Fruit fly (Drosophila melanogaster) whole organism, embryonic: Measurements from ENCODE around the gene CG5850.

Experiments
- Abd-B ChIP-seq: fragments of 200-800 bp; sonication (Bioruptor generic); optimal IDR thresholded peaks from 2 replicates; lab custom pipeline; 2018; ENCODE audit warnings: missing biosample characterization, mild to moderate bottlenecking, missing genetic modification characterization, moderate library complexity
- Ada2b ChIP-seq: fragments of 200-800 bp; sonication (Bioruptor generic); IDR thresholded peaks from 2 replicates; pipeline ENCODE4 v1.3.6; 2022; ENCODE audit warnings: missing biosample characterization, missing genetic modification characterization
- BEAF-32 ChIP-seq: fragments of 200-800 bp; sonication (Bioruptor generic); optimal IDR thresholded peaks from 3 replicates; lab custom pipeline; 2017; ENCODE audit warnings: missing biosample characterization, missing genetic modification characterization, mild to moderate bottlenecking, moderate library complexity, missing genetic modification reagents
- C15 ChIP-seq: fragments of 200-800 bp; sonication (Bioruptor generic); IDR thresholded peaks from 3 replicates; pipeline ENCODE4 v1.3.6; 2022; ENCODE audit warnings: missing biosample characterization, missing genetic modification characterization
- CG10431 ChIP-seq: fragments of 200-800 bp; sonication (Bioruptor generic); optimal IDR thresholded peaks from 3 replicates; lab custom pipeline; 2018; ENCODE audit warnings: missing biosample characterization, mild to moderate bottlenecking, missing genetic modification characterization
- CG10959 ChIP-seq: fragments of 200-800 bp; sonication (Bioruptor generic); IDR thresholded peaks from 2 replicates; pipeline ENCODE4 v1.3.6; 2022; ENCODE audit warnings: missing biosample characterization, missing genetic modification characterization
- CG11247 ChIP-seq: fragments of 200-800 bp; sonication (Bioruptor generic); IDR thresholded peaks from 2 replicates; pipeline ENCODE4 v1.3.6; 2022; ENCODE audit warnings: missing biosample characterization, missing genetic modification characterization
- CG11695 ChIP-seq: fragments of 200-800 bp; sonication (Bioruptor generic); IDR thresholded peaks from 3 replicates; pipeline ENCODE4 v1.3.6; 2022; ENCODE audit warnings: missing biosample characterization, missing genetic modification characterization
- CG12155 ChIP-seq: fragments of 200-800 bp; sonication (Bioruptor generic); optimal IDR thresholded peaks from 3 replicates; lab custom pipeline; 2016; ENCODE audit warnings: missing biosample characterization, missing genetic modification characterization
- CG12659 ChIP-seq: fragments of 200-800 bp; sonication (Bioruptor generic); optimal IDR thresholded peaks from 3 replicates; lab custom pipeline; 2017; ENCODE audit warnings: mild to moderate bottlenecking, missing biosample characterization, missing genetic modification reagents, missing genetic modification characterization
- CG14014 ChIP-seq: fragments of 200-800 bp; sonication (Bioruptor generic); IDR thresholded peaks from 2 replicates; pipeline ENCODE4 v1.3.6; 2022; ENCODE audit warnings: missing biosample characterization, missing genetic modification characterization
- CG14710 ChIP-seq: fragments of 200-800 bp; sonication (Bioruptor generic); optimal IDR thresholded peaks from 3 replicates; lab custom pipeline; 2019; ENCODE audit warnings: missing biosample characterization, mild to moderate bottlenecking, missing genetic modification characterization, moderate library complexity
- CG15479 ChIP-seq: fragments of 200-800 bp; sonication (Bioruptor generic); optimal IDR thresholded peaks from 3 replicates; lab custom pipeline; 2019; ENCODE audit warnings: missing biosample characterization, mild to moderate bottlenecking, missing genetic modification characterization, moderate library complexity
- CG15696 ChIP-seq: fragments of 200-800 bp; sonication (Bioruptor generic); optimal IDR thresholded peaks from 2 replicates; lab custom pipeline; 2019; ENCODE audit warnings: missing biosample characterization, mild to moderate bottlenecking, missing genetic modification characterization, moderate library complexity
- CG16813 ChIP-seq: fragments of 200-800 bp; sonication (Bioruptor generic); IDR thresholded peaks from 3 replicates; pipeline ENCODE4 v1.3.6; 2022; ENCODE audit warnings: missing biosample characterization, missing genetic modification characterization; ENCODE audit not compliant: partially characterized antibody
- CG17612 ChIP-seq: fragments of 200-800 bp; sonication (Bioruptor generic); IDR thresholded peaks from 2 replicates; pipeline ENCODE4 v1.3.6; 2022; ENCODE audit warnings: missing biosample characterization, missing genetic modification characterization
- CG18011 ChIP-seq: fragments of 200-800 bp; sonication (Bioruptor generic); optimal IDR thresholded peaks from 2 replicates; lab custom pipeline; 2017; ENCODE audit warnings: missing biosample characterization, missing genetic modification characterization, mild to moderate bottlenecking, moderate library complexity, missing genotype
- CG18476 ChIP-seq: fragments of 200-800 bp; sonication (Bioruptor generic); optimal IDR thresholded peaks from 2 replicates; lab custom pipeline; 2016; ENCODE audit warnings: missing biosample characterization, mild to moderate bottlenecking, missing genetic modification characterization
- CG2120 ChIP-seq: fragments of 200-800 bp; sonication (Bioruptor generic); optimal IDR thresholded peaks from 3 replicates; lab custom pipeline; 2016; ENCODE audit warnings: missing biosample characterization, missing genetic modification characterization
- CG2129 ChIP-seq: fragments of 200-800 bp; sonication (Bioruptor generic); IDR thresholded peaks from 2 replicates; pipeline ENCODE4 v1.3.6; 2022; ENCODE audit warnings: missing biosample characterization, missing genetic modification characterization; ENCODE audit not compliant: partially characterized antibody
- CG34422 ChIP-seq: fragments of 200-800 bp; sonication (Bioruptor generic); IDR thresholded peaks from 3 replicates; pipeline ENCODE4 v1.3.6; 2022; ENCODE audit warnings: missing biosample characterization, missing genetic modification characterization
- CG3726 ChIP-seq: fragments of 200-800 bp; sonication (Bioruptor generic); IDR thresholded peaks from 3 replicates; pipeline ENCODE4, ENCODE4 v1.3.6; 2022; ENCODE audit warnings: missing biosample characterization, missing genetic modification characterization
- CG6272 ChIP-seq: fragments of 200-800 bp; sonication (Bioruptor generic); IDR thresholded peaks from 2 replicates; pipeline ENCODE4 v1.3.6; 2022; ENCODE audit warnings: missing biosample characterization, missing genetic modification characterization
- Camta ChIP-seq: fragments of 200-800 bp; sonication (Bioruptor generic); optimal IDR thresholded peaks from 2 replicates; lab custom pipeline; 2016; ENCODE audit warnings: missing biosample characterization, missing genetic modification characterization
- Dip2 ChIP-seq: fragments of 200-800 bp; sonication (Bioruptor generic); IDR thresholded peaks from 2 replicates; pipeline ENCODE4 v1.3.6; 2022; ENCODE audit warnings: missing biosample characterization, missing genetic modification characterization
- Dll ChIP-seq: fragments of 200-800 bp; sonication (Bioruptor generic); IDR thresholded peaks from 4 replicates; pipeline ENCODE4 v1.3.6; 2022; ENCODE audit warnings: missing biosample characterization, missing genetic modification characterization; ENCODE audit not compliant: partially characterized antibody
- Doc3 ChIP-seq: fragments of 200-800 bp; sonication (Bioruptor generic); IDR thresholded peaks from 3 replicates; pipeline ENCODE4 v1.3.6; 2022; ENCODE audit warnings: missing biosample characterization, missing genetic modification characterization; ENCODE audit not compliant: partially characterized antibody
- HmgZ ChIP-seq: fragments of 200-800 bp; sonication (Bioruptor generic); optimal IDR thresholded peaks from 2 replicates; lab custom pipeline; 2018; ENCODE audit warnings: missing biosample characterization, mild to moderate bottlenecking, missing genetic modification characterization
- Med ChIP-seq: fragments of 200-800 bp; sonication (Bioruptor generic); peaks from one replicate; lab custom pipeline; 2016; ENCODE audit warnings: missing biosample characterization, missing genetic modification characterization, mild to moderate bottlenecking, inconsistent platforms, moderate library complexity
- Neu2 ChIP-seq: fragments of 200-800 bp; sonication (Bioruptor generic); optimal IDR thresholded peaks from 3 replicates; lab custom pipeline; 2016; ENCODE audit warnings: missing biosample characterization, missing genetic modification characterization, borderline replicate concordance
- Ptx1 ChIP-seq: fragments of 200-800 bp; sonication (Bioruptor generic); IDR thresholded peaks from 2 replicates; pipeline ENCODE4 v1.3.6; 2022; ENCODE audit warnings: missing biosample characterization, missing genetic modification characterization
- Sry-β ChIP-seq: fragments of 200-800 bp; sonication (Bioruptor generic); optimal IDR thresholded peaks from 2 replicates; lab custom pipeline; 2018; ENCODE audit warnings: missing biosample characterization, mild to moderate bottlenecking, missing genetic modification characterization, moderate library complexity
- ac ChIP-seq: fragments of 200-800 bp; sonication (Bioruptor generic); optimal IDR thresholded peaks from 3 replicates; lab custom pipeline; 2017; ENCODE audit warnings: missing biosample characterization, mild to moderate bottlenecking, missing genetic modification characterization
- ase ChIP-seq: fragments of 200-800 bp; sonication (Bioruptor generic); IDR thresholded peaks from 3 replicates; pipeline ENCODE4 v1.3.6; 2022; ENCODE audit warnings: missing biosample characterization, missing genetic modification characterization
- bcd ChIP-seq: fragments of 200-800 bp; sonication (Bioruptor generic); optimal IDR thresholded peaks from 2 replicates; lab custom pipeline; 2017; ENCODE audit warnings: missing biosample characterization, mild to moderate bottlenecking, missing genetic modification characterization
- br ChIP-seq: fragments of >200 bp; optimal IDR thresholded peaks from 2 replicates; lab custom pipeline; 2017
- crc ChIP-seq: fragments of 200-800 bp; sonication (Bioruptor generic); optimal IDR thresholded peaks from 2 replicates; lab custom pipeline; 2016; ENCODE audit warnings: missing biosample characterization, missing genetic modification characterization
- cwo ChIP-seq: fragments of 200-800 bp; sonication (Bioruptor generic); optimal IDR thresholded peaks from 3 replicates; lab custom pipeline; 2017; ENCODE audit warnings: missing biosample characterization, missing genetic modification characterization, mild to moderate bottlenecking, moderate library complexity, missing genetic modification reagents
- danr ChIP-seq: fragments of 200-800 bp; sonication (Bioruptor generic); IDR thresholded peaks from 2 replicates; pipeline ENCODE4 v1.3.6; 2022; ENCODE audit warnings: missing biosample characterization, missing genetic modification characterization
- ftz-f1 ChIP-seq: fragments of 200-800 bp; sonication (Bioruptor generic); optimal IDR thresholded peaks from 2 replicates; lab custom pipeline; 2016; ENCODE audit warnings: missing biosample characterization, missing genetic modification characterization
- fu2 ChIP-seq: fragments of 200-800 bp; sonication (Bioruptor generic); optimal IDR thresholded peaks from 2 replicates; lab custom pipeline; 2016; ENCODE audit warnings: missing biosample characterization, missing genetic modification characterization
- grn ChIP-seq: fragments of 200-800 bp; sonication (Bioruptor generic); optimal IDR thresholded peaks from 3 replicates; lab custom pipeline; 2017; ENCODE audit warnings: missing biosample characterization, missing genetic modification characterization
- lab ChIP-seq: fragments of 200-800 bp; sonication (Bioruptor generic); optimal IDR thresholded peaks from 3 replicates; lab custom pipeline; 2017; ENCODE audit warnings: missing biosample characterization, missing genetic modification characterization, mild to moderate bottlenecking, moderate library complexity, missing genetic modification reagents
- lilli ChIP-seq: fragments of 200-800 bp; sonication (Bioruptor generic); optimal IDR thresholded peaks from 3 replicates; lab custom pipeline; 2016; ENCODE audit warnings: missing biosample characterization, missing genetic modification characterization
- prd ChIP-seq, 3 experiments: fragments of >200 bp in 2 of 3; fragments of 200-800 bp in 1 of 3; sonication (Bioruptor generic) in 1 of 3; optimal IDR thresholded peaks in 2 of 3; IDR thresholded peaks in 1 of 3; 2 replicates in 2 of 3; 3 replicates in 1 of 3; pipeline versions ENCODE4 v1.3.6 to Lab custom; 2017 to 2022; ENCODE audit warnings: missing biosample characterization in 1 of 3, missing genetic modification characterization in 1 of 3
- seq ChIP-seq: fragments of 200-800 bp; sonication (Bioruptor generic); IDR thresholded peaks from 2 replicates; pipeline ENCODE4 v1.3.6; 2022; ENCODE audit warnings: missing biosample characterization, missing genetic modification characterization
- slp2 ChIP-seq: fragments of 200-800 bp; sonication (Bioruptor generic); optimal IDR thresholded peaks from 2 replicates; lab custom pipeline; 2016; ENCODE audit warnings: missing biosample characterization, missing genetic modification characterization
- unc-4 ChIP-seq: fragments of 200-800 bp; sonication (Bioruptor generic); IDR thresholded peaks from 2 replicates; pipeline ENCODE4 v1.3.6; 2022; ENCODE audit warnings: missing biosample characterization, missing genetic modification characterization; ENCODE audit not compliant: partially characterized antibody
- zf30C ChIP-seq: fragments of 200-800 bp; sonication (Bioruptor generic); optimal IDR thresholded peaks from 3 replicates; lab custom pipeline; 2018; ENCODE audit warnings: missing biosample characterization, mild to moderate bottlenecking, missing genetic modification characterization
- zfh1 ChIP-seq: fragments of 200-800 bp; sonication (Bioruptor generic); IDR thresholded peaks from 3 replicates; pipeline ENCODE4 v1.3.6; 2022; ENCODE audit warnings: missing biosample characterization, missing genetic modification characterization

Gene CG5850

DNA sequence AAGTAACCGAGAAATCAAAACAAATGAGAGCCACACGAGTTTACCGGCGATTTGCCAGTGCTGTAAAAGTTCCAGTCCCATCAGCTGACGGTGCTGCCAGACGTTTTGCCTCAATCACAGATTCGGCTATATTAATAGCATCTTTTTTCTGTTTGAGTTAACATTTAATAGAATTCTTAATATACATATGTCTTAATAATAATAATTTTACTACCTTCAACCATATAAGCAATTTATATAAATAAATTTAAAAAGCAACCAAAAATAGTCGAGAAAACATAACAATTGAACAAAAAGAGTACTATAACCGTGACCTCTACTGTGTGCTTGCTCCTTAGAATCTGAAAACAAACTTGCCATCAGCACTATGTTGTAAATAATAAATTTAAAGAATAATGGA is 9.6 kb downstream of the CG5850 start, which contains the start of the genes CG13126 and CG4709 (continued):
- TF ChIP-seq CG14710 (tag; lab: Kevin White, UChicago) (peak; percentile 97), zf30C (GFP tag; lab: Kevin White, UChicago) (no peak), CG10431 (GFP tag; lab: Kevin White, UChicago) (peak; percentile 77), crc (GFP tag; lab: Kevin White, UChicago) (no peak), ase (GFP tag; lab: Robert Waterston, UW) (peak; percentile 89), CG15479 (GFP tag; lab: Kevin White, UChicago) (no peak), grn (peak; percentile 37), lilli (GFP tag; lab: Kevin White, UChicago) (peak; percentile 81), Dll (no peak), Med (peak; percentile 90), CG16813 (GFP tag; lab: Robert Waterston, UW) (no peak), Camta (GFP tag; lab: Kevin White, UChicago) (peak; percentile 41), Ada2b (GFP tag; lab: Robert Waterston, UW) (peak; percentile 80), br (lab: Kevin White, UChicago) (no peak), CG3726 (GFP tag; lab: Robert Waterston, UW) (peak; percentile 81; the same call in 1 of the 3 replicates), CG11247 (GFP tag; lab: Robert Waterston, UW) (peak; percentile 83), Dip2 (GFP tag; lab: Robert Waterston, UW) (no peak), CG34422 (peak; percentile 93), Doc3 (GFP tag; lab: Robert Waterston, UW) (no peak), CG6272 (peak; percentile 86), CG12155 (peak; percentile 86), cwo (GFP tag; lab: Kevin White, UChicago) (peak; percentile 88), CG2120 (GFP tag; lab: Kevin White, UChicago) (peak; percentile 82), Ptx1 (GFP tag; lab: Robert Waterston, UW) (peak; percentile 93), C15 (GFP tag; lab: Robert Waterston, UW) (0 out of 3 replicates have a peak, but pooled peaks have one; percentile 20), Neu2 (GFP tag; lab: Kevin White, UChicago) (no peak), HmgZ (tag; lab: Kevin White, UChicago) (peak; percentile 85), Sry-β (GFP tag; lab: Kevin White, UChicago) (peak; percentile 61), CG15696 (peak; percentile 95), unc-4 (GFP tag; lab: Robert Waterston, UW) (0 out of 2 replicates have a peak, but pooled peaks have one; percentile 25), CG11695 (GFP tag; lab: Robert Waterston, UW) (peak; percentile 95), ftz-f1 (GFP tag; lab: Kevin White, UChicago) (no peak), slp2 (GFP tag; lab: Kevin White, UChicago) (peak; percentile 26), Abd-B (peak; percentile 83), BEAF-32 (GFP tag; lab: Kevin White, UChicago) (peak; percentile 30), lab (GFP tag; lab: Kevin White, UChicago) (peak; percentile 95), fu2 (GFP tag; lab: Kevin White, UChicago) (peak; percentile 5), danr (GFP tag; lab: Robert Waterston, UW) (peak; percentile 70), CG14014 (GFP tag; lab: Robert Waterston, UW) (peak; percentile 87), zfh1 (GFP tag; lab: Robert Waterston, UW) (peak; percentile 90), CG18011 (peak; percentile 64), bcd (GFP tag; lab: Kevin White, UChicago) (peak; percentile 93), CG10959 (peak; percentile 80), ac (GFP tag; lab: Kevin White, UChicago) (peak; percentile 39), CG2129 (no peak), prd (optimal IDR thresholded peaks at IDR 0.05; lab: Kevin White, UChicago) (no peak), prd (GFP tag; IDR thresholded peaks at IDR 0.05; lab: Robert Waterston, UW) (peak; percentile 92), seq (peak; percentile 66; the same call in 1 of the 2 replicates), CG12659 (GFP tag; lab: Kevin White, UChicago) (peak; percentile 90), CG17612 (GFP tag; lab: Robert Waterston, UW) (0 out of 2 replicates have a peak, but pooled peaks have one; percentile 30), CG18476 (GFP tag; lab: Kevin White, UChicago) (peak; percentile 81)
